Fruit fly (Drosophila melanogaster) whole organism, prepupa: Measurements from ENCODE around the gene CG42716.

Source experiments
- Blimp-1 ChIP-seq: fragments of 200-800 bp; sonication (Bioruptor generic); optimal IDR thresholded peaks from 3 replicates; lab custom pipeline; 2017; ENCODE audit warnings: missing biosample characterization, missing genetic modification characterization, mild to moderate bottlenecking, moderate library complexity, missing genetic modification reagents
- CG10631 ChIP-seq: fragments of 200-800 bp; sonication (Bioruptor generic); optimal IDR thresholded peaks from 2 replicates; lab custom pipeline; 2016; ENCODE audit warnings: missing biosample characterization, missing genetic modification characterization
- CG10669 ChIP-seq: fragments of 200-800 bp; sonication (Bioruptor generic); optimal IDR thresholded peaks from 3 replicates; lab custom pipeline; 2018; ENCODE audit warnings: missing biosample characterization, mild to moderate bottlenecking, missing genetic modification characterization, moderate library complexity
- CG11294 ChIP-seq: fragments of 200-800 bp; sonication (Bioruptor generic); IDR thresholded peaks from 2 replicates; pipeline ENCODE4 v1.3.6; 2022; ENCODE audit warnings: missing biosample characterization, missing genetic modification characterization
- CG11762 ChIP-seq: fragments of 200-800 bp; sonication (Bioruptor generic); optimal IDR thresholded peaks from 3 replicates; lab custom pipeline; 2016; ENCODE audit warnings: missing biosample characterization, missing genetic modification characterization; ENCODE audit not compliant: insufficient read depth
- CG11902 ChIP-seq: fragments of 200-800 bp; sonication (Bioruptor generic); optimal IDR thresholded peaks from 3 replicates; lab custom pipeline; 2016; ENCODE audit warnings: missing biosample characterization, missing genetic modification characterization
- CG15336 ChIP-seq: fragments of 200-800 bp; sonication (Bioruptor generic); IDR thresholded peaks from 2 replicates; pipeline ENCODE4 v1.3.6; 2022; ENCODE audit warnings: missing biosample characterization, missing genetic modification characterization
- CG1621 ChIP-seq: fragments of 200-800 bp; sonication (Bioruptor generic); optimal IDR thresholded peaks from 3 replicates; lab custom pipeline; 2018; ENCODE audit warnings: missing biosample characterization, mild to moderate bottlenecking, missing genetic modification characterization
- CG3032 ChIP-seq: fragments of 200-800 bp; optimal IDR thresholded peaks from 2 replicates; lab custom pipeline; 2019; ENCODE audit warnings: missing biosample characterization, mild to moderate bottlenecking, missing genetic modification characterization, moderate library complexity
- CG31627 ChIP-seq: fragments of 200-800 bp; sonication (Bioruptor generic); optimal IDR thresholded peaks from 3 replicates; lab custom pipeline; 2016; ENCODE audit warnings: missing biosample characterization, missing genetic modification characterization
- CG32006 ChIP-seq: fragments of 200-800 bp; sonication (Bioruptor generic); optimal IDR thresholded peaks from 3 replicates; lab custom pipeline; 2017; ENCODE audit warnings: missing biosample characterization, mild to moderate bottlenecking, missing genetic modification characterization
- CG34406 ChIP-seq: fragments of 200-800 bp; sonication (Bioruptor generic); optimal IDR thresholded peaks from 3 replicates; lab custom pipeline; 2016; ENCODE audit warnings: missing biosample characterization, missing genetic modification characterization
- CG3919 ChIP-seq: fragments of 200-800 bp; sonication (Bioruptor generic); optimal IDR thresholded peaks from 3 replicates; lab custom pipeline; 2016; ENCODE audit warnings: missing biosample characterization, missing genetic modification characterization
- CG4318 ChIP-seq: fragments of 200-800 bp; sonication (Bioruptor generic); optimal IDR thresholded peaks from 3 replicates; lab custom pipeline; 2017; ENCODE audit warnings: missing biosample characterization, mild to moderate bottlenecking, missing genetic modification characterization
- CG6163 ChIP-seq: fragments of 200-800 bp; sonication (Bioruptor generic); IDR thresholded peaks from 3 replicates; pipeline ENCODE4 v1.3.6; 2022; ENCODE audit warnings: missing biosample characterization, missing genetic modification characterization
- CG6276 ChIP-seq: fragments of 200-800 bp; sonication (Bioruptor generic); optimal IDR thresholded peaks from 2 replicates; lab custom pipeline; 2017; ENCODE audit warnings: missing biosample characterization, mild to moderate bottlenecking, missing genetic modification characterization
- CG6792 ChIP-seq: fragments of 200-800 bp; sonication (Bioruptor generic); optimal IDR thresholded peaks from 3 replicates; lab custom pipeline; 2016; ENCODE audit warnings: missing biosample characterization, missing genetic modification characterization
- CG6808 ChIP-seq: fragments of 200-800 bp; sonication (Bioruptor generic); optimal IDR thresholded peaks from 3 replicates; lab custom pipeline; 2017; ENCODE audit warnings: missing biosample characterization, missing genetic modification characterization, mild to moderate bottlenecking, moderate library complexity, missing genetic modification reagents
- CG6854 ChIP-seq: fragments of 200-800 bp; sonication (Bioruptor generic); optimal IDR thresholded peaks from 2 replicates; lab custom pipeline; 2017; ENCODE audit warnings: missing biosample characterization, mild to moderate bottlenecking, missing genetic modification characterization
- CG7368 ChIP-seq: fragments of 200-800 bp; sonication (Bioruptor generic); optimal IDR thresholded peaks from 3 replicates; lab custom pipeline; 2016; ENCODE audit warnings: missing biosample characterization, missing genetic modification characterization
- CG8119 ChIP-seq: fragments of 200-800 bp; sonication (Bioruptor generic); IDR thresholded peaks from 3 replicates; pipeline ENCODE4 v1.3.6; 2022; ENCODE audit warnings: missing biosample characterization, missing genetic modification characterization
- CG8319 ChIP-seq: fragments of 200-800 bp; sonication (Bioruptor generic); optimal IDR thresholded peaks from 3 replicates; lab custom pipeline; 2016; ENCODE audit warnings: missing biosample characterization, missing genetic modification characterization
- CG8632 ChIP-seq: fragments of 200-800 bp; sonication (Bioruptor generic); optimal IDR thresholded peaks from 3 replicates; lab custom pipeline; 2016; ENCODE audit warnings: missing biosample characterization, missing genetic modification characterization
- CG9139 ChIP-seq: fragments of 200-800 bp; sonication (Bioruptor generic); optimal IDR thresholded peaks from 3 replicates; lab custom pipeline; 2017; ENCODE audit warnings: missing biosample characterization, mild to moderate bottlenecking, missing genetic modification characterization
- Eip75B ChIP-seq: fragments of 200-800 bp; sonication (Bioruptor generic); optimal IDR thresholded peaks from 3 replicates; lab custom pipeline; 2016; ENCODE audit warnings: missing biosample characterization, missing genetic modification characterization
- Eip78C ChIP-seq: fragments of 200-800 bp; sonication (Bioruptor generic); peaks from one replicate; lab custom pipeline; 2016; ENCODE audit warnings: missing biosample characterization, missing genetic modification characterization
- Eip93F ChIP-seq: fragments of 200-800 bp; sonication (Bioruptor generic); optimal IDR thresholded peaks from 2 replicates; lab custom pipeline; 2016; ENCODE audit warnings: missing biosample characterization, mild to moderate bottlenecking, missing genetic modification characterization
- Ets96B ChIP-seq: fragments of 200-800 bp; optimal IDR thresholded peaks from 2 replicates; lab custom pipeline; 2019; ENCODE audit warnings: missing biosample characterization, mild to moderate bottlenecking, missing genetic modification characterization, moderate library complexity
- Hr39 ChIP-seq: fragments of 200-800 bp; sonication (Bioruptor generic); optimal IDR thresholded peaks from 2 replicates; lab custom pipeline; 2016; ENCODE audit warnings: missing biosample characterization, missing genetic modification characterization
- Hr4 ChIP-seq: fragments of 200-800 bp; sonication (Bioruptor generic); optimal IDR thresholded peaks from 3 replicates; lab custom pipeline; 2016; ENCODE audit warnings: missing biosample characterization, missing genetic modification characterization
- Lpt ChIP-seq: fragments of 200-800 bp; sonication (Bioruptor generic); optimal IDR thresholded peaks from 3 replicates; lab custom pipeline; 2016; ENCODE audit warnings: missing biosample characterization, missing genetic modification characterization
- Met ChIP-seq: fragments of 200-800 bp; sonication (Bioruptor generic); optimal IDR thresholded peaks from 3 replicates; lab custom pipeline; 2016; ENCODE audit warnings: missing biosample characterization, missing genetic modification characterization
- OdsH ChIP-seq: fragments of 200-800 bp; sonication (Bioruptor generic); optimal IDR thresholded peaks from 3 replicates; lab custom pipeline; 2016; ENCODE audit warnings: missing biosample characterization, missing genetic modification characterization
- Smox ChIP-seq: fragments of 200-800 bp; sonication (Bioruptor generic); optimal IDR thresholded peaks from 3 replicates; lab custom pipeline; 2016; ENCODE audit warnings: missing biosample characterization, missing genetic modification characterization
- Sox14 ChIP-seq: fragments of 200-800 bp; sonication (Bioruptor generic); optimal IDR thresholded peaks from 3 replicates; lab custom pipeline; 2016; ENCODE audit warnings: missing biosample characterization, missing genetic modification characterization
- Sox15 ChIP-seq: fragments of 200-800 bp; sonication (Bioruptor generic); optimal IDR thresholded peaks from 3 replicates; lab custom pipeline; 2016; ENCODE audit warnings: missing biosample characterization, missing genetic modification characterization
- achi ChIP-seq: fragments of 200-800 bp; sonication (Bioruptor generic); optimal IDR thresholded peaks from 3 replicates; lab custom pipeline; 2016; ENCODE audit warnings: missing biosample characterization, missing genetic modification characterization
- acj6 ChIP-seq: fragments of 200-800 bp; sonication (Bioruptor generic); optimal IDR thresholded peaks from 3 replicates; lab custom pipeline; 2016; ENCODE audit warnings: missing biosample characterization, missing genetic modification characterization
- cyc ChIP-seq: fragments of 200-800 bp; sonication (Bioruptor generic); optimal IDR thresholded peaks from 3 replicates; lab custom pipeline; 2016; ENCODE audit warnings: missing biosample characterization, missing genetic modification characterization
- dac ChIP-seq: fragments of 200-800 bp; sonication (Bioruptor generic); optimal IDR thresholded peaks from 2 replicates; lab custom pipeline; 2017; ENCODE audit warnings: missing biosample characterization, mild to moderate bottlenecking, missing genetic modification characterization
- dsx ChIP-seq: fragments of 200-800 bp; optimal IDR thresholded peaks from 3 replicates; lab custom pipeline; 2019; ENCODE audit warnings: missing biosample characterization, mild to moderate bottlenecking, missing genetic modification characterization, moderate library complexity; ENCODE audit not compliant: poor library complexity, severe bottlenecking
- eg ChIP-seq: fragments of 200-800 bp; sonication (Bioruptor generic); IDR thresholded peaks from 3 replicates; pipeline ENCODE4 v1.3.6; 2022; ENCODE audit warnings: missing biosample characterization, missing genetic modification characterization
- esn ChIP-seq: fragments of 200-800 bp; sonication (Bioruptor generic); optimal IDR thresholded peaks from 2 replicates; lab custom pipeline; 2016; ENCODE audit warnings: missing biosample characterization, mild to moderate bottlenecking, missing genetic modification characterization, moderate library complexity
- fd59A ChIP-seq: fragments of 200-800 bp; sonication (Bioruptor generic); optimal IDR thresholded peaks from 2 replicates; lab custom pipeline; 2017; ENCODE audit warnings: missing biosample characterization, mild to moderate bottlenecking, missing genetic modification characterization, missing genetic modification reagents
- fkh ChIP-seq: fragments of 200-800 bp; sonication (Bioruptor generic); optimal IDR thresholded peaks from 3 replicates; lab custom pipeline; 2017; ENCODE audit warnings: missing biosample characterization, mild to moderate bottlenecking, missing genetic modification characterization, moderate library complexity
- lz ChIP-seq: fragments of 200-800 bp; sonication (Bioruptor generic); optimal IDR thresholded peaks from 3 replicates; lab custom pipeline; 2016; ENCODE audit warnings: missing biosample characterization, missing genetic modification characterization
- net ChIP-seq: fragments of 200-800 bp; sonication (Bioruptor generic); optimal IDR thresholded peaks from 3 replicates; lab custom pipeline; 2016; ENCODE audit warnings: missing biosample characterization, missing genetic modification characterization
- pdm3 ChIP-seq: fragments of 200-800 bp; sonication (Bioruptor generic); optimal IDR thresholded peaks from 3 replicates; lab custom pipeline; 2016; ENCODE audit warnings: missing biosample characterization, missing genetic modification characterization
- spab ChIP-seq: fragments of 200-800 bp; sonication (Bioruptor generic); optimal IDR thresholded peaks from 2 replicates; lab custom pipeline; 2017; ENCODE audit warnings: missing biosample characterization, mild to moderate bottlenecking, missing genetic modification characterization, missing genetic modification reagents
- ss ChIP-seq, 2 experiments: fragments of 200-800 bp; sonication (Bioruptor generic); optimal IDR thresholded peaks; 2 replicates in 1 of 2; 3 replicates in 1 of 2; lab custom pipeline; 2017 to 2018; ENCODE audit warnings: mild to moderate bottlenecking in 2 of 2, missing biosample characterization in 2 of 2, missing genetic modification characterization in 2 of 2, moderate library complexity in 1 of 2
- svp ChIP-seq: fragments of 200-800 bp; sonication (Bioruptor generic); peaks from one replicate; lab custom pipeline; 2016; ENCODE audit warnings: missing biosample characterization, missing genetic modification characterization
- topi ChIP-seq: fragments of 200-800 bp; sonication (Bioruptor generic); optimal IDR thresholded peaks from 3 replicates; lab custom pipeline; 2016; ENCODE audit warnings: missing biosample characterization, missing genetic modification characterization
- vri ChIP-seq: fragments of 200-800 bp; sonication (Bioruptor generic); optimal IDR thresholded peaks from 3 replicates; lab custom pipeline; 2016; ENCODE audit warnings: missing biosample characterization, mild to moderate bottlenecking, missing genetic modification characterization

The CG42716 gene

dm6 chr3L:16054095-16054494, 20.5 kb downstream of the CG42716 start:
- TF ChIP-seq CG32006 (GFP tag; lab: Kevin White, UChicago) (peak; percentile 66), CG34406 (GFP tag; lab: Kevin White, UChicago) (peak; percentile 12), CG6854 (GFP tag; lab: Kevin White, UChicago) (no peak), dac (GFP tag; lab: Kevin White, UChicago) (no peak), cyc (no peak), Hr39 (GFP tag; lab: Kevin White, UChicago) (peak; percentile 16), Eip75B (no peak), Ets96B (tag; lab: Kevin White, UChicago) (peak; percentile 6), CG8632 (no peak), fd59A (GFP tag; lab: Kevin White, UChicago) (no peak), OdsH (GFP tag; lab: Kevin White, UChicago) (peak; percentile 40), CG11762 (GFP tag; lab: Kevin White, UChicago) (no peak), CG11902 (GFP tag; lab: Kevin White, UChicago) (no peak), esn (peak; percentile 44), net (GFP tag; lab: Kevin White, UChicago) (peak; percentile 49), Smox (GFP tag; lab: Kevin White, UChicago) (no peak), topi (GFP tag; lab: Kevin White, UChicago) (peak; percentile 12), vri (GFP tag; lab: Kevin White, UChicago) (no peak), CG6163 (GFP tag; lab: Robert Waterston, UW) (no peak), fkh (GFP tag; lab: Kevin White, UChicago) (no peak), CG7368 (GFP tag; lab: Kevin White, UChicago) (no peak), Sox14 (GFP tag; lab: Kevin White, UChicago) (peak; percentile 24), eg (0 out of 3 replicates have a peak, but pooled peaks have one; percentile 48), pdm3 (GFP tag; lab: Kevin White, UChicago) (peak; percentile 34), Eip93F (no peak), Blimp-1 (GFP tag; lab: Kevin White, UChicago) (no peak), CG8119 (peak; percentile 71; the same call in 2 of the 3 replicates), CG6808 (GFP tag; lab: Kevin White, UChicago) (no peak), svp (peak; percentile 61), CG6276 (GFP tag; lab: Kevin White, UChicago) (peak; percentile 42), spab (GFP tag; lab: Kevin White, UChicago) (no peak), CG31627 (GFP tag; lab: Kevin White, UChicago) (peak; percentile 23), CG10631 (GFP tag; lab: Kevin White, UChicago) (no peak), Met (GFP tag; lab: Kevin White, UChicago) (peak; percentile 11), lz (peak; percentile 4), CG9139 (GFP tag; lab: Kevin White, UChicago) (no peak), CG3032 (tag; lab: Kevin White, UChicago) (no peak), CG1621 (tag; lab: Kevin White, UChicago) (no peak), achi (peak; percentile 40), CG8319 (GFP tag; lab: Kevin White, UChicago) (no peak), Hr4 (GFP tag; lab: Kevin White, UChicago) (peak; percentile 58), Sox15 (GFP tag; lab: Kevin White, UChicago) (peak; percentile 6), CG11294 (GFP tag; lab: Robert Waterston, UW) (no peak; the same call in 1 of the 2 replicates), Lpt (peak; percentile 1), CG4318 (peak; percentile 9), CG6792 (GFP tag; lab: Kevin White, UChicago) (no peak), CG10669 (no peak), CG3919 (GFP tag; lab: Kevin White, UChicago) (peak; percentile 10), ss (GFP tag; optimal IDR thresholded peaks at IDR 0.05; lab: Kevin White, UChicago) (no peak), acj6 (GFP tag; lab: Kevin White, UChicago) (peak; percentile 25), CG15336 (GFP tag; lab: Robert Waterston, UW) (peak; percentile 71), Eip78C (GFP tag; lab: Kevin White, UChicago) (peak; percentile 71), dsx (GFP tag; lab: Kevin White, UChicago) (no peak)
